Worm (Caenorhabditis elegans) whole organism, L4/young adult: ENCODE measurements around the gene wapl-1.

Experiments
- W03F9.2 ChIP-seq: fragments of 150-350 bp; optimal IDR thresholded peaks from 2 replicates; lab custom pipeline; 2014; ENCODE audit warnings: missing biosample characterization, missing genetic modification characterization
- dao-5 ChIP-seq: sonication (generic microtip); optimal IDR thresholded peaks from 2 replicates; lab custom pipeline; 2016; ENCODE audit warnings: missing genotype, missing genetic modification characterization, moderate library complexity, missing compliant biosample characterization
- him-1 ChIP-seq: sonication (generic microtip); optimal IDR thresholded peaks from 2 replicates; lab custom pipeline; 2016; ENCODE audit warnings: missing genotype, missing genetic modification reagents, missing genetic modification characterization, missing compliant biosample characterization

Gene wapl-1

ce11 chrIV:4445711-4446290 lies at the start of gene wapl-1, which contains the start of gene htz-1:
Gene wapl-1 (minus strand): TSS chrIV:4445740.
Gene htz-1 (plus strand): TSS chrIV:4446216.
- peak; percentile 43 for TF ChIP-seq him-1 (tag; lab: Kevin White, UChicago)
- no peak for TF ChIP-seq dao-5 (tag; lab: Kevin White, UChicago)
- TF ChIP-seq W03F9.2, result peak; percentile 96

ce11 chrIV:4490148-4490652 lies 44.7 kb upstream of the wapl-1 start, which contains the start of gene ZK180.7:
Gene ZK180.7 (plus strand): TSS chrIV:4490542.
- TF ChIP-seq dao-5 (tag; lab: Kevin White, UChicago) (no peak), W03F9.2 (no peak), him-1 (tag; lab: Kevin White, UChicago) (no peak)

- TF ChIP-seq dao-5 (tag; lab: Kevin White, UChicago), result no peak
- no peak for TF ChIP-seq him-1 (tag; lab: Kevin White, UChicago)
- TF ChIP-seq W03F9.2, result no peak
Measured at ce11 chrIV:4486738-4487137, 41.2 kb upstream of the wapl-1 start, which contains the start of gene trx-3. Gene trx-3 (plus strand): TSS chrIV:4487028.

DNA sequence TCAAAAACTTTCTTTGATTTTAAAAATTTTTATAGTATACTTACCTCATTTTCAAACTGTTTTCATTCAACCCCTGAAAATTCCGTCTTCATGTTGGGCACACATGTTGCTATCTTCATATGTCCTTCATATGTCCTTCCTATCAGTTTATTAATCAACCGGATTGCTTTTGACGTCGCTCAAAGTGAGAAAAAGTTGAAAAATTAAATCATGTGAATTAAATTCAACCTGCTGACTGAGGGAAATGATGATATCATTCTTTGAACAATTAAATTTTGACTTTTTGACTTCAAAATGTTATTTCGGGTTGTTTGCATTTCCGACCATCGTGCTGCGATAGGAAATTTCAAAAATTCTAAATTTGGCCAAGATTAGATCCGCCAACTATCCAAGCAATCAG lies 39.0 kb upstream of the wapl-1 start:
- TF ChIP-seq W03F9.2 (no peak), dao-5 (tag; lab: Kevin White, UChicago) (no peak), him-1 (tag; lab: Kevin White, UChicago) (no peak)

ce11 chrIV:4482531-4482930 lies 37.0 kb upstream of the wapl-1 start, which contains the start of gene M01H9.4:
Gene M01H9.4 (minus strand): TSS chrIV:4482909.
- TF ChIP-seq dao-5 (tag; lab: Kevin White, UChicago) (no peak), him-1 (tag; lab: Kevin White, UChicago) (no peak), W03F9.2 (no peak)

DNA sequence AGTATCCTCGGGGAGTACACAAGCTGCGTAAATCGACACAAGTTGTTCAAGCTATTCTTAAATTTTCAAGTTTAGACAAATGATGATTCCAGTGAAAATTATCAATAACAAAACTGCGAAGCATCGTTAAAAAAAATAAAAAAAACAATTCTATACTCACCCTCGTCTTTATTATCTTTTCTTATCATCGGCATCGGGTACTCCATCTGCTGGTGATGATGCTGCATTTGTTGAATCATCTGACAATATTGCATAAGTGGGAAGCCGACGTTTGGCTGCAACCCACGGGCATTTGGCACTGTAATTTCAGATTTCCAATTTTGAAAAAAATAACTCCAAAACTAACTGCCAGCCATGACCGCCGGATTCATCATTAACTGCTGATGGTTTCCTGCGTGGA lies 35.8 kb upstream of the wapl-1 start:
- TF ChIP-seq W03F9.2 (no peak), dao-5 (tag; lab: Kevin White, UChicago) (no peak), him-1 (tag; lab: Kevin White, UChicago) (no peak)

DNA sequence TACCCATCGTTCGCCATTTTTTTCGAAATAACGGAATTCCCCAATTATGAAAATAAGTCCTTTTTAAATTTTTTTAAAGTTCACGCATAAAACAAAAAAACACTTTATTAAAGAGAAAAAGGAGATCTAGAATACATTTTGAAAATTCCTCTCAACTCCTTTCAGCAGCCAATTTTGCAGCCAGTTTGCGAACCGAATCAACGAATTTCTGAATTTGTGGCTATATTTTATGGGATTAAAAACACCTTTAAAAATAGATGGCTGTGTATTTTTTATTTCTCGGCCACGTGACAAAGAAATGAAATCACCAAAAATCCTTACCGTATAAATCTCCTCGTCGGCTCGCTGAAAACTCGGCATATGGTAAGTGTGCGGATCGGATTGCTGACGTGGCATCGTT lies 34.5 kb upstream of the wapl-1 start, which contains the start of gene M01H9.10:
M01H9.10 (minus strand) TSS at position 101 of the 400 bp plus-strand sequence.
- TF ChIP-seq dao-5 (tag; lab: Kevin White, UChicago), result no peak
- no peak for TF ChIP-seq him-1 (tag; lab: Kevin White, UChicago)
- TF ChIP-seq W03F9.2, result no peak

ce11 chrIV:4478612-4479011 lies 33.1 kb upstream of the wapl-1 start:
- TF ChIP-seq dao-5 (tag; lab: Kevin White, UChicago) (no peak), him-1 (tag; lab: Kevin White, UChicago) (no peak), W03F9.2 (no peak)

ce11 chrIV:4477009-4477471 lies 31.5 kb upstream of the wapl-1 start, which contains the start of gene M01H9.3:
Gene M01H9.3 (minus strand): TSS chrIV:4477059.
- TF ChIP-seq dao-5 (tag; lab: Kevin White, UChicago) (no peak), him-1 (tag; lab: Kevin White, UChicago) (no peak), W03F9.2 (no peak)

ce11 chrIV:4475362-4476086 lies 30.0 kb upstream of the wapl-1 start:
- no peak for TF ChIP-seq him-1 (tag; lab: Kevin White, UChicago)
- TF ChIP-seq dao-5 (tag; lab: Kevin White, UChicago), result no peak
- TF ChIP-seq W03F9.2, result no peak

- TF ChIP-seq dao-5 (tag; lab: Kevin White, UChicago) (no peak), W03F9.2 (no peak), him-1 (tag; lab: Kevin White, UChicago) (no peak)
Measured at ce11 chrIV:4473767-4474166, 28.2 kb upstream of the wapl-1 start.

DNA sequence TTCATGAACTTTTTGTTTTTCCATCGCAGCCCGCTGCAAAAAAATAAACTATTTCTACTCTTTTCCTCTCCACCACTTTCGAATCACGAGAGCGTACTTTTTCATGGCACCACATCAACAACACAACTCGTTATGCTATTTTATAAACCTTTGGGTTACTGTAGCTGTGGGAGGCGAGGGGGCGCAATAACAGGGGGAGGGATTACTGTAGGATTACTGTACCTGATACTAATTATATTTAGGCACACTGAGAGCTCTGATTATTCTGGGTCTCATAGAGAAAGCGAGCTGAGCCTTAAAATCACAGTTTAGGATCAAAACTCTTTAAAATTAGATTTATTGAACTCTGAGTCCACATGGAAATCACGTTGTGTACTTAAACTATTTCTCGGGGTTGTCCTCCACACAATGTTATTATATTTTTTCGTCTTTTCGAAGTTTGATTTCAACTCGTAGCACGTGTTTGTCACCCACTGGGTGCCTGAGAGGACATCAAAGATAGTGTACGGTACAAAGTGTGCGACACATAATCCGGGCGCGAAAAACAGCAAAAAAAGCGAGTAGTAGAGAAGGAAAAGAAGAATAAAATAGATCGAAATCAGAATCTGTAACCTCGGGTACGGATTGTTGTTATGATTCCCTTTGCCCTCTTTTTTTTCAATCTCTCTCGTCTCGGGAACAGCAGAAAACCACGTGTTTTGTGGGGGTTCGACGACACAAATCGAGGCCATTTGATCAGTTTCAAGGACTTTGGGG lies 27.1 kb upstream of the wapl-1 start:
- TF ChIP-seq W03F9.2, result no peak
- TF ChIP-seq dao-5 (tag; lab: Kevin White, UChicago), result no peak
- TF ChIP-seq him-1 (tag; lab: Kevin White, UChicago), result no peak
